Fruit fly (Drosophila melanogaster) whole organism, pupa: ENCODE measurements around the gene Mst84Da.

Experiments used
- CG10348 ChIP-seq: fragments of 200-800 bp; sonication (Bioruptor generic); IDR thresholded peaks from 2 replicates; pipeline ENCODE4 v1.3.6; 2022; ENCODE audit warnings: missing biosample characterization, missing genetic modification characterization
- CG12605 ChIP-seq: fragments of 200-800 bp; sonication (Bioruptor generic); IDR thresholded peaks from 2 replicates; pipeline ENCODE4 v1.3.6; 2022; ENCODE audit warnings: missing biosample characterization, missing genetic modification characterization
- CG13204 ChIP-seq: fragments of 200-800 bp; sonication (Bioruptor generic); optimal IDR thresholded peaks from 2 replicates; lab custom pipeline; 2018; ENCODE audit warnings: missing biosample characterization, mild to moderate bottlenecking, missing genetic modification characterization, moderate library complexity
- CG14655 ChIP-seq: fragments of 200-800 bp; sonication (Bioruptor generic); optimal IDR thresholded peaks from 3 replicates; lab custom pipeline; 2017; ENCODE audit warnings: mild to moderate bottlenecking, missing biosample characterization, missing genetic modification reagents, missing genetic modification characterization
- CG15710 ChIP-seq: fragments of 200-800 bp; sonication (Bioruptor generic); optimal IDR thresholded peaks from 2 replicates; lab custom pipeline; 2018; ENCODE audit warnings: missing biosample characterization, mild to moderate bottlenecking, missing genetic modification characterization, moderate library complexity
- CG17806 ChIP-seq: fragments of 200-800 bp; sonication (Bioruptor generic); optimal IDR thresholded peaks from 2 replicates; lab custom pipeline; 2018; ENCODE audit warnings: missing biosample characterization, mild to moderate bottlenecking, missing genetic modification characterization, moderate library complexity
- CG32121 ChIP-seq: fragments of 200-800 bp; sonication (Bioruptor generic); IDR thresholded peaks from 2 replicates; pipeline ENCODE4 v1.3.6; 2022; ENCODE audit warnings: missing biosample characterization, missing genetic modification characterization
- CG34367 ChIP-seq: fragments of 200-800 bp; sonication (Bioruptor generic); optimal IDR thresholded peaks from 2 replicates; lab custom pipeline; 2018; ENCODE audit warnings: missing biosample characterization, mild to moderate bottlenecking, missing genetic modification characterization
- CG4496 ChIP-seq: fragments of 200-800 bp; sonication (Bioruptor generic); IDR thresholded peaks from 3 replicates; pipeline ENCODE4 v1.3.6; 2022; ENCODE audit warnings: missing biosample characterization, missing genetic modification characterization
- CG8159 ChIP-seq: fragments of 200-800 bp; sonication (Bioruptor generic); optimal IDR thresholded peaks from 3 replicates; lab custom pipeline; 2018; ENCODE audit warnings: missing biosample characterization, mild to moderate bottlenecking, missing genetic modification characterization, moderate library complexity
- CG8301 ChIP-seq: fragments of 200-800 bp; sonication (Bioruptor generic); optimal IDR thresholded peaks from 2 replicates; lab custom pipeline; 2018; ENCODE audit warnings: missing biosample characterization, mild to moderate bottlenecking, missing genetic modification characterization
- CG9948 ChIP-seq: fragments of 200-800 bp; sonication (Bioruptor generic); optimal IDR thresholded peaks from 2 replicates; lab custom pipeline; 2018; ENCODE audit warnings: missing biosample characterization, mild to moderate bottlenecking, missing genetic modification characterization, moderate library complexity
- D1 ChIP-seq: fragments of 200-800 bp; sonication (Bioruptor generic); optimal IDR thresholded peaks from 2 replicates; lab custom pipeline; 2018; ENCODE audit warnings: missing biosample characterization, mild to moderate bottlenecking, missing genetic modification characterization, moderate library complexity
- EcR ChIP-seq: fragments of 200-800 bp; sonication (Bioruptor generic); optimal IDR thresholded peaks from 3 replicates; lab custom pipeline; 2019; ENCODE audit warnings: missing biosample characterization, missing genetic modification characterization, mild to moderate bottlenecking, moderate library complexity, missing genetic modification reagents
- Ets98B ChIP-seq: fragments of 200-800 bp; sonication (Bioruptor generic); IDR thresholded peaks from 2 replicates; pipeline ENCODE4 v1.3.6; 2022; ENCODE audit warnings: missing biosample characterization, missing genetic modification characterization
- Pif1A ChIP-seq: fragments of 200-800 bp; sonication (Bioruptor generic); optimal IDR thresholded peaks from 3 replicates; lab custom pipeline; 2016; ENCODE audit warnings: missing biosample characterization, missing genetic modification characterization
- Pif1B ChIP-seq: fragments of 200-800 bp; sonication (Bioruptor generic); optimal IDR thresholded peaks from 3 replicates; lab custom pipeline; 2016; ENCODE audit warnings: missing biosample characterization, missing genetic modification characterization
- Snoo ChIP-seq: fragments of 200-800 bp; sonication (Bioruptor generic); optimal IDR thresholded peaks from 3 replicates; lab custom pipeline; 2017; ENCODE audit warnings: missing biosample characterization, mild to moderate bottlenecking, missing genetic modification characterization, inconsistent platforms
- fd96Ca ChIP-seq: fragments of 200-800 bp; sonication (Bioruptor generic); IDR thresholded peaks from 3 replicates; pipeline ENCODE4 v1.3.6; 2022; ENCODE audit warnings: missing biosample characterization, missing genetic modification characterization
- gl ChIP-seq: fragments of 200-800 bp; sonication (Bioruptor generic); optimal IDR thresholded peaks from 2 replicates; lab custom pipeline; 2018; ENCODE audit warnings: missing biosample characterization, mild to moderate bottlenecking, missing genetic modification characterization
- rn ChIP-seq: fragments of 200-800 bp; sonication (Bioruptor generic); IDR thresholded peaks from 2 replicates; pipeline ENCODE4 v1.3.6; 2022; ENCODE audit warnings: missing biosample characterization, missing genetic modification characterization

Gene Mst84Da

DNA sequence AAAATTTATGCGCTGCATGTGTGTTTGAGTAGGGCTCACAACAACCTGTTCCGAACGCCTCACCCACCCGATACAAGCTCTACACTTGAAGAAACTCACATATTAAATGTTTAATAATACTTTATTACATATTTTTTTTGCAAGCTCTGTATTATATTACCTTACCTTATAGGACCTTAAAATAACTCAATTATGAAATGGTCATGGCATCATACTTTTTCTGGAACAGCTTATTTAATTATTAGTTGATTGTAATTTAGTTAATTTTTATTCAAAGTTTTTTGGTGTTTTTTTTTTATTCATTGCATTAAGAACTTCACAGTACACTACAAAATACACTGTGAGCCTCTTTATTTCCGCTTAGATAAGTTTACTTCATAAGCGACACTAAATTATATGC, 29.2 kb upstream of the Mst84Da start:
- TF ChIP-seq Snoo (tag; lab: Kevin White, UChicago) = peak; percentile 4
- TF ChIP-seq CG13204 (GFP tag; lab: Kevin White, UChicago) = no peak
- no peak for TF ChIP-seq fd96Ca (GFP tag; lab: Robert Waterston, UW)
- TF ChIP-seq CG15710 (tag; lab: Kevin White, UChicago) = peak; percentile 58
- TF ChIP-seq CG4496 (GFP tag; lab: Robert Waterston, UW) = no peak
- no peak for TF ChIP-seq D1 (tag; lab: Kevin White, UChicago)
- no peak for TF ChIP-seq CG12605 (GFP tag; lab: Robert Waterston, UW)
- no peak for TF ChIP-seq CG32121
- no peak for TF ChIP-seq gl (tag; lab: Kevin White, UChicago)
- no peak for TF ChIP-seq CG10348 (GFP tag; lab: Robert Waterston, UW)
- TF ChIP-seq CG34367 (tag; lab: Kevin White, UChicago) = peak; percentile 17
- TF ChIP-seq EcR (GFP tag; lab: Kevin White, UChicago) = no peak
- TF ChIP-seq CG14655 (GFP tag; lab: Kevin White, UChicago) = peak; percentile 43
- TF ChIP-seq CG9948 (tag; lab: Kevin White, UChicago) = peak; percentile 54
- no peak for TF ChIP-seq rn
- TF ChIP-seq CG8159 (tag; lab: Kevin White, UChicago) = peak; percentile 68
- no peak for TF ChIP-seq Ets98B (GFP tag; lab: Robert Waterston, UW)
- peak; percentile 3 for TF ChIP-seq CG8301 (tag; lab: Kevin White, UChicago)
- peak; percentile 54 for TF ChIP-seq CG17806 (tag; lab: Kevin White, UChicago)
- TF ChIP-seq Pif1A (GFP tag; lab: Kevin White, UChicago) = peak; percentile 16
- TF ChIP-seq Pif1B = peak; percentile 40

DNA sequence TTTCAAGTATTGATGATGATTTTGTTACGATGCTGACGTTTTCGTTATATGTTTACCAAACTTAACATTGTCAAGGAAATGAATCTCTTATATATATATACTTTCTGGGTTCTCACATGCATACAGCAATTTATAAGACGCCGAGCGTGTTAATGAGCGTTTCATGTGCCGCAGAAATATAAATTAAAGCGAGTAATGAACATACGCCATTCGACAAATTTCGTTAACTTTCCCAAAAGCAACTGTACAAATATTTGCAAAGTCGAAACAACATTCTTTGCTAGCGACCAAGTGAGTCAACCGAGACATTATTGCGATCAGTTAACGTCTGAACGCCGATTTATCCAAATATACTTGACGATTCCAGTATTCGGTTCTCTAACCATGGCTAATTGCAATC, 20.9 kb upstream of the Mst84Da start, which contains the start of gene CG31496:
Gene CG31496, plus strand, starts transcription at position 301 of the 400 bp plus-strand sequence.
- TF ChIP-seq EcR (GFP tag; lab: Kevin White, UChicago) (no peak), Snoo (tag; lab: Kevin White, UChicago) (no peak)

DNA sequence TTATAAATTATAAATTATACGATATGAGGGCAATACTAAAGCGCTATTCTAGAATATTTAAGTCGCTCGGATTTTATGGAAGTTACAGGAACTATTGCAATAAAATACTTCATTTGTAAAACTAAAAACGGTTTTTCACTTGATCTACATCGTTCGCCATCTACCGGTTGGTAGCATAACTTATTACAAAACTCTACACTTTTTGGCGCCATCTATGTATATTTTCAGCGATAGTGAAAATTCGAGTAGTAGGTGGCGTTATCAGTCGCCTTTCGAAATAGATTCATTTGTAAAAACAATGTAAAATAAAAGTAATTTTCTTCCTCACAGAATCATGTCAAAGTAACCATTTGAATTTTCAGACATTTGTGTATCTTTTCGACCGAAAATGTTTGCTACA, 19.2 kb upstream of the Mst84Da start, which contains the start of gene nxf4:
Gene nxf4, plus strand, starts transcription at position 286 of the 400 bp plus-strand sequence.
- no peak for TF ChIP-seq EcR (GFP tag; lab: Kevin White, UChicago)
- no peak for TF ChIP-seq Pif1A (GFP tag; lab: Kevin White, UChicago)
- no peak for TF ChIP-seq CG34367 (tag; lab: Kevin White, UChicago)
- TF ChIP-seq CG4496 (GFP tag; lab: Robert Waterston, UW) = no peak
- TF ChIP-seq CG12605 (GFP tag; lab: Robert Waterston, UW) = no peak
- no peak for TF ChIP-seq fd96Ca (GFP tag; lab: Robert Waterston, UW)
- TF ChIP-seq CG32121 = no peak
- TF ChIP-seq D1 (tag; lab: Kevin White, UChicago) = no peak

DNA sequence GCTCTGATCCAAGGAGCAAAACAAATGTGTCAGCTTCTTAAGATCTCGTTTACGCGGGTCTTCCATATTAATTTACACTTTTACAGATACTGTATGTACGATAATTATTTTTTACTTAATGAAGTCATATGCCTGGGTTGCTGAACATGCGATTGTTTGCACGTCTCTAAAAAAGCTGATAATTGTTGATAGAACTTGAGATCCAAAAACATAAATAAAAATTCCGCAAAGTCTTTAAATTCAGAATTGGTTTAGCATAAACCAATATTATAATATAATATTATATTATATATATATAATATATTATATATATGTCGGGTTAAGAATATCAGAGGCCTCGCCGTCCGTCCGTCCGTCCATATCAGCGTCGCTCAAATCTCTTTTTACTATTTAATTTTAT, 16.2 kb upstream of the Mst84Da start, which contains the start of gene CG43290:
Gene CG43290, minus strand, starts transcription at position 101 of the 400 bp plus-strand sequence.
- no peak for TF ChIP-seq CG15710 (tag; lab: Kevin White, UChicago)
- TF ChIP-seq CG14655 (GFP tag; lab: Kevin White, UChicago) = no peak
- no peak for TF ChIP-seq CG8159 (tag; lab: Kevin White, UChicago)
- no peak for TF ChIP-seq gl (tag; lab: Kevin White, UChicago)
- no peak for TF ChIP-seq CG10348 (GFP tag; lab: Robert Waterston, UW)

DNA sequence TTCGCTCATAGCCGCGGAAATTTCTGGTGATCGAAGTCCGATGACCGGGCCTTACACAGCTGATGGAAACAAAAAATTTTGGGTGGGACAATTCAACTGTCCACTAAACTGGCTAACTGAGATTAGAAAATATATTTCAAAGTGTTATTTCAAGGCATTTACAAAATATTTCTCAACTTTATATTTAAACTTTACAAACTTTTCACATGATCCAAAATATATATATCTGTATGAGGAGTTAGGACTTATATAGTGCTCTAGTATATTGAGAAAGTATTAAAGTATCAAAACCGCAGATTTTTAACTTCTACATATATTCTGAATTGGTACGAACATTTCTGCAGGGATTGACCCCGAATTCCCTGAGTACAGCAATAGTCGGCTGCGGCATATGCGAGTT, 3.6 kb upstream of the Mst84Da start, which contains the start of gene CG17944:
Gene CG17944, minus strand, starts transcription at position 101 of the 400 bp plus-strand sequence.
- TF ChIP-seq CG8301 (tag; lab: Kevin White, UChicago) (no peak), rn (no peak), Pif1B (no peak), D1 (tag; lab: Kevin White, UChicago) (no peak), CG4496 (GFP tag; lab: Robert Waterston, UW) (no peak), CG13204 (GFP tag; lab: Kevin White, UChicago) (no peak), CG9948 (tag; lab: Kevin White, UChicago) (no peak), CG17806 (tag; lab: Kevin White, UChicago) (no peak), CG10348 (GFP tag; lab: Robert Waterston, UW) (no peak)

DNA sequence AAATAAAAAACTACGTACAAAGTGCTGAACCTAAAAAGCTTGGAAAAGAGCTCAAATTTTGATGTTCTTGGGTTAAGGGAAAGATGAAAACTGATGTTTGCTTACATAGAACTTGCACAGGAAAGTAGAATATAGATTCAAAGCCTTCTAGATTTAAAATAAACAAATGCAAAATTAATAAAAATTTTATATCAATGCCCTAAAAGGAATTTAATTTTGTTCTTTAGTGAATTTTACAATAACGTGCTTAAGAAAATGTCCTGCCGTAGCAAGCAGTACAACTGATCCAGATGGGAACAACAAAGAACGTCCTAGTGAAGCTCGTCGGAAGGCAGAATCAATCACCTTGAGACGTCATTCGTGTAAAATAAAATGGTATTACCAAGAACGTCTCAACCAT, 2.0 kb upstream of the Mst84Da start, which contains the start of gene Mst84Dd:
Gene Mst84Dd, minus strand, starts transcription at position 101 of the 400 bp plus-strand sequence.
- TF ChIP-seq CG13204 (GFP tag; lab: Kevin White, UChicago) (no peak), Ets98B (GFP tag; lab: Robert Waterston, UW) (no peak), CG8159 (tag; lab: Kevin White, UChicago) (no peak), rn (no peak), CG15710 (tag; lab: Kevin White, UChicago) (no peak), CG34367 (tag; lab: Kevin White, UChicago) (no peak), CG4496 (GFP tag; lab: Robert Waterston, UW) (no peak), Pif1B (no peak), fd96Ca (GFP tag; lab: Robert Waterston, UW) (no peak), CG14655 (GFP tag; lab: Kevin White, UChicago) (no peak), CG32121 (no peak), CG9948 (tag; lab: Kevin White, UChicago) (no peak), CG17806 (tag; lab: Kevin White, UChicago) (no peak), Pif1A (GFP tag; lab: Kevin White, UChicago) (no peak), EcR (GFP tag; lab: Kevin White, UChicago) (no peak), Snoo (tag; lab: Kevin White, UChicago) (no peak), D1 (tag; lab: Kevin White, UChicago) (no peak)
- TF ChIP-seq, all 21 proteins: peak for 0
